Fruit fly (Drosophila melanogaster) whole organism, wandering third instar larva: ENCODE measurements around the gene Dscam4.

ENCODE experiments used
- GATAd ChIP-seq: sonication (Bioruptor generic); optimal IDR thresholded peaks from 2 replicates; lab custom pipeline; 2016; ENCODE audit warnings: missing biosample characterization, missing genetic modification characterization
- Hr83 ChIP-seq: fragments of 200-300 bp; sonication (Bioruptor generic); optimal IDR thresholded peaks from 2 replicates; lab custom pipeline; 2016; ENCODE audit warnings: missing biosample characterization, mild to moderate bottlenecking, missing genetic modification characterization, moderate library complexity; ENCODE audit not compliant: poor library complexity, severe bottlenecking
- OdsH ChIP-seq: fragments of 200-800 bp; sonication (Bioruptor generic); optimal IDR thresholded peaks from 2 replicates; lab custom pipeline; 2016; ENCODE audit warnings: missing biosample characterization, mild to moderate bottlenecking, missing genetic modification characterization
- ey ChIP-seq: fragments of 200-800 bp; sonication (Bioruptor generic); optimal IDR thresholded peaks from 2 replicates; lab custom pipeline; 2016; ENCODE audit warnings: missing biosample characterization, missing genetic modification characterization
- foxo ChIP-seq, 2 experiments: fragments of 200-800 bp; sonication (Bioruptor generic); optimal IDR thresholded peaks; 2 replicates in 1 of 2; 3 replicates in 1 of 2; lab custom pipeline; 2016 to 2017; ENCODE audit warnings: missing biosample characterization in 2 of 2, missing genetic modification characterization in 2 of 2
- fru ChIP-seq: fragments of 200-800 bp; sonication (Bioruptor generic); optimal IDR thresholded peaks from 3 replicates; lab custom pipeline; 2016; ENCODE audit warnings: missing biosample characterization, mild to moderate bottlenecking, missing genetic modification characterization
- lola ChIP-seq: fragments of >200 bp; optimal IDR thresholded peaks from 2 replicates; lab custom pipeline; 2017; ENCODE audit warnings: missing biosample characterization, missing genetic modification characterization
- rgr ChIP-seq: fragments of 200-800 bp; sonication (Bioruptor generic); optimal IDR thresholded peaks from 3 replicates; lab custom pipeline; 2016; ENCODE audit warnings: missing biosample characterization, mild to moderate bottlenecking, missing genetic modification characterization
- usp ChIP-seq: fragments of >200 bp; optimal IDR thresholded peaks from 2 replicates; lab custom pipeline; 2017; ENCODE audit warnings: missing biosample characterization, missing genetic modification characterization

DNA sequence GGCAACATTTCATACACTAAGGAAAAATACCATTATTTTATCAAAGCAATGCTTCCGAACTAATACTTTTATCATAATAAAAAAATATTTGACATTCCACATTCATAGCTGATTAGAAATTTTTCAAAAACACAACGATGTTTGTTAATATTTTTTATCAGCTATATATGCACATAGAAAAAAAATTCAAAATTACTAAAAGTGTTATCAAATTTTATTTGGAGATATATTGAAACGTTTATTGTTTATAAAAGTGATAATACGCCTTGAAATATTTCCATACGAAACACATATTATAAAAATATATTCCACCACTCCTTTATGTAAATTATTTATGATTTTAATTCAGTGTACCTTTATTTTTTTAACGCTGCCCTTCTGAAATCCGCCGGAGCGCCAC lies 47.3 kb downstream of the Dscam4 start:
- TF ChIP-seq ey (GFP tag; lab: Kevin White, UChicago): no peak
- no peak for TF ChIP-seq GATAd
- TF ChIP-seq fru: no peak
- no peak for TF ChIP-seq lola (GFP tag; lab: Kevin White, UChicago)
- no peak for TF ChIP-seq usp (GFP tag; lab: Kevin White, UChicago)
- no peak for TF ChIP-seq Hr83
- TF ChIP-seq OdsH (GFP tag; lab: Kevin White, UChicago): no peak
- TF ChIP-seq rgr (GFP tag; lab: Kevin White, UChicago): no peak
- TF ChIP-seq foxo (GFP tag; optimal IDR thresholded peaks at IDR 0.05; lab: Kevin White, UChicago): no peak
